Worm (Caenorhabditis elegans) whole organism, L1 larva: Measurements from ENCODE around the gene F37H8.5.

ENCODE experiments used
- egl-27 ChIP-seq, 2 experiments: fragments of 150-350 bp in 1 of 2; sonication (generic microtip); optimal IDR thresholded peaks; 3 replicates each; lab custom pipeline; 2017 to 2018; ENCODE audit warnings: missing biosample characterization in 2 of 2, missing genetic modification characterization in 2 of 2, missing genetic modification reagents in 2 of 2
- nhr-11 ChIP-seq: fragments of 150-350 bp; optimal IDR thresholded peaks from 2 replicates; lab custom pipeline; 2014; ENCODE audit warnings: missing biosample characterization, missing genetic modification characterization
- nhr-28 ChIP-seq: fragments of 150-350 bp; optimal IDR thresholded peaks from 2 replicates; lab custom pipeline; 2014; ENCODE audit warnings: missing biosample characterization, missing genetic modification characterization
- nhr-76 ChIP-seq: sonication (generic microtip); optimal IDR thresholded peaks from 2 replicates; lab custom pipeline; 2017; ENCODE audit warnings: missing biosample characterization, missing genetic modification characterization
- pqm-1 ChIP-seq: sonication (generic microtip); optimal IDR thresholded peaks from 3 replicates; lab custom pipeline; 2017; ENCODE audit warnings: missing biosample characterization, missing genetic modification characterization
- tbx-2 ChIP-seq: sonication (generic microtip); optimal IDR thresholded peaks from 2 replicates; lab custom pipeline; 2016; ENCODE audit warnings: missing genetic modification characterization, missing compliant biosample characterization

- TF ChIP-seq nhr-28 (tag; lab: Kevin White, UChicago) (no peak), tbx-2 (tag; lab: Kevin White, UChicago) (peak; percentile 72), pqm-1 (no peak), egl-27 (tag; optimal IDR thresholded peaks at IDR 0.05; lab: Kevin White, UChicago) (no peak), nhr-11 (tag; lab: Kevin White, UChicago) (peak; percentile 16), nhr-76 (no peak)
Observed at ce11 chrII:11224045-11224481, 36.1 kb downstream of the F37H8.5 start.
